Fruit fly (Drosophila melanogaster) whole organism, larva: ENCODE measurements around the gene Grip84.

Experiments
- noc ChIP-seq: fragments of 200-800 bp; sonication (Bioruptor generic); optimal IDR thresholded peaks from 3 replicates; lab custom pipeline; 2019; ENCODE audit warnings: missing biosample characterization, mild to moderate bottlenecking, missing genetic modification characterization, moderate library complexity

Grip84 gene

DNA sequence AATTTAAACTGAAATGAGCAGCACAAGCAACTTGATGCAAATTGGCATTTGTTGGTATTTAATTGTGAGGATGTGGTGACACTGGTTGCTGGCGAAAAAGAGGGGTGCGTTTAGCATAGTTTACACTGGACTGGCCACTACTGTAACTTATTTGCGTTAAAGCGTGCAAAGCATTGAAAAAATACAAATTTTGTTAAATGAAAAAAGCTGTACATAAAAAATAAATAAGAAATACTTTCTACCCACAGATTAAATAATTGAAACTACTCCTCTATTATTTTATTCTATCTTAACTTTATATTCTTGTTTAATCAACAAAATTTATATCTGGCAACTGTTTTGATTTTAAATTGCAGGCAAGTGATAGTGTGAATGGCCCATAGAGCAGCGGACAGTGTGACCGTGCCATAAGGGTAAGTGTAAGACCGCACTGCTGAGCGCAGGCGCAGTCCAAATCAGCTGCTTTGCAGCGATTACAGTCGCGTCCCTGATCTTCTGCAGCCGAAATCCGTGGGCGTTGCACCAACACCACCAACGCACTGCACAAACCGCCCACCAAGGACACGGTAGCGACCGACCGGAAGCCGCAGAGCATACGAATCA lies at the start of gene Grip84, which contains the start of gene car:
Gene Grip84, minus strand, starts transcription at position 51 of the 603 bp plus-strand sequence.
Gene car, plus strand, starts transcription at position 306 of the 603 bp plus-strand sequence.
- no peak for TF ChIP-seq noc (tag; lab: Kevin White, UChicago)

DNA sequence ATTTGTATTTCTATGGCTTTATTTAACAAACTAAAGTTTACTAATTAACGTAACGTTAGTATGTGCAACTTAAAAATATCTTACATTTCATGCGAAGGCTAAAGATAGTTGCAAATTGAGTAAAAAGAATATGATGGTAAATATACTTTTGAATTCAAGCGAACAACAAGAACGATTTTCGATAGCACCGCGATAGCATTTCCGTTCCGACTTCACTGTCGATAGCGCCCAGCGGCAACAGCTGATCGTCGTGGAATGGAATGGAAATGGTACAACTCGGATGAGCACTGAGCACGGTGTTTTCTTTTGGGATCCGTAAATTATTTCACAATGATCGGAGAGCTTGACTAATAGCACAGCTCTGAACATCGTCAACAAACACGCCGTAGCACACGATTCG lies 47.9 kb upstream of the Grip84 start:
- TF ChIP-seq noc (tag; lab: Kevin White, UChicago), result no peak

DNA sequence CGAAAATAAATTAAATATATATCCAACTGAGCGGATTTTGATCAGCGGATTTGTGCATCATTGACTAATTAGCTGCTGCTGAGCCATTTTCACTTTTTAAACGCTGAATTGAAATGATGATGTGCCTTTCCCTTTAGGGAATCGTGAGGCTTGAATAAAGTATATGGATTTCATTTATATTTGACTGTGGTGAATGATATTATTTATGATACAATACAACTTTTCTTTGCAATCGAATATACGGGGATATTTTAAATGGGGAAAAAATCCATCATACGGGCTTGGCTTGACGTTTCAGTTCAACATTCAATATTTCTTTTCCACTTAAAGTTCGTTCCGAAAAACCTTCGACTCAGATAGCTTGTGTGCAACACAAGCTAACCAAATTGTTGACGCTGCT lies 45.7 kb upstream of the Grip84 start, which contains the start of the genes Shawn and Tyler:
Gene Shawn, plus strand, starts transcription at position 301 of the 400 bp plus-strand sequence.
Gene Tyler, plus strand, starts transcription at position 301 of the 400 bp plus-strand sequence.
- no peak for TF ChIP-seq noc (tag; lab: Kevin White, UChicago)

DNA sequence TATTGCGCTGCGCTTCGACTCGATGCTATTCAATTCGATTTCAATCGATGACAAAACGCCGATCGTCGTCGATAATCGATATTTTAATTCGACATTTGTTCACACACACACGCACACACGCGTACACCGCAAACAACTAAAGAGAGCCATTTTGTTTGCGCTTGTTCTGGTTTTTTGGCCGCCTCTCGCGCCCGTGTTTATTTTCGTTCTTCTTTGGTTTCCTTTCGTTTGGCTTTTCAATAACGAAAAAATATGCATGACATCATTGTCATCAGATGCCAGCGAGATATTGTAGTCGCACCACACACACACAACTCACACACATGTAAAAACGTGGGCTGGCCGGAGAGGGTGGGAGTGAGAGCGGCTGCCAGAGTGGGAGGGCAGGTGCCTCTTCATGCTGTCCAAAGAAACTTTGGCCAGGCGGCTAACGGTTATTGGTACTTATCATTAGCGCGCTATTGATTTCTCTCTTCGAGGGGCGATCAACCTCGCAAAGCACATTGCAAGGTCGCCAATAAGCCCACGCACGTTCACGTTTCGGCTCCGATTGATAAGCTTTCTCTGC lies 42.6 kb upstream of the Grip84 start:
- peak; percentile 57 for TF ChIP-seq noc (tag; lab: Kevin White, UChicago)

DNA sequence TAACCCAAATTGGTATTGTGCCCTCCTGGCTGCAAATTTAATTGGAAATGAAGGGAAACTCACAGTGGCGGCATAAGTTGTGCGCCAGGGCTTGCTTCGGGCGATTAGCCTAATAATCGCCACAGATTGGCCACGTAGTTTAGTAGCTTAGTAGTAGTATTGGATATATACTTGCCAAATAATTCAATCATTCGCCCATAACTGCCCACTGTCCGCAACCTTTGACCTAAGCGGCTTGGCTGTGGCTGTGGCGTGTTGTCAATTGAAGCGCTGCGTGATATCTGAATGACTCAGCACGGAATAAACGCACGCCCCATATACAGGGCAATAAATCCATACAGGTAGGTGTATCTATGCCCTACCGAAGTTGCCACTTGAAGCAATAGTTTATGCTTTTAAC lies 41.4 kb upstream of the Grip84 start:
- TF ChIP-seq noc (tag; lab: Kevin White, UChicago), result no peak

DNA sequence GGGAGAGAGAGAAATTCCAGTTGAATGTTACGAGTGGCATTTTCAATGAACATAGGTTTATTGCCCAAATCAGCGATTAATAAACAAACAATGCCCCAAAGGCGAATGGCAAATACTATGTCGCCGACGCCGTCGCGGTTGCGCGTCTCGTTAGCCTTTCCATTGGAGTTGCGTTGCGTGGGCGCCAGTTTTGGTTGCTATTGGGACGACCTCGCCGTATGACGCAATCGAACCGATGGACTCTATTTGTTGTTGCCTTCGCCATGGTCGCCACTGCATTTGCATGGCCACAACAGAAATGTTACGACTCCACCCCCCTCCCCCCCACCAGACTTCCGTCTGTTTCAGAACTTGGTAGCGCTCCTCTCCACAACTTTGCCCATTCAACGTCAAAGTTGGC lies 41.0 kb upstream of the Grip84 start:
- no peak for TF ChIP-seq noc (tag; lab: Kevin White, UChicago)

DNA sequence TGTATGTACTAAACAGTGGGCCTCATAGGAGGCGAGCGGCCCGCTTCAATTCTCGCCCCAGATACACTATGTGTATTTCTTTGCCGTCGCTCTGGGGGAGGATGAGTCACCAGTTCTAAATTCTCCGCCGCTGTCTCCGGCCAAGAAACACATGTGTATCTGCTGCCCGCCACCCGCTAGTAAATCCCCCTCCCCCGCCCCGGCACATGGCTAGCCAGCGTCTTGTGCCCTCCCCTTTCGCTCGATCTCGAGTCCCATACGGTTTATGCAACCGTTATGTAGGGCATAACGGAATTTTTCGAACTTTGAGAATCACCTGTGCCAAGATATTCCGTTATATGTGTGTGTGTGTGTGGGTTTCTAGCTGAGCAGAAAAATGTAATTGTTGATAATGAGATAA lies 40.4 kb upstream of the Grip84 start:
- TF ChIP-seq noc (tag; lab: Kevin White, UChicago), result no peak

DNA sequence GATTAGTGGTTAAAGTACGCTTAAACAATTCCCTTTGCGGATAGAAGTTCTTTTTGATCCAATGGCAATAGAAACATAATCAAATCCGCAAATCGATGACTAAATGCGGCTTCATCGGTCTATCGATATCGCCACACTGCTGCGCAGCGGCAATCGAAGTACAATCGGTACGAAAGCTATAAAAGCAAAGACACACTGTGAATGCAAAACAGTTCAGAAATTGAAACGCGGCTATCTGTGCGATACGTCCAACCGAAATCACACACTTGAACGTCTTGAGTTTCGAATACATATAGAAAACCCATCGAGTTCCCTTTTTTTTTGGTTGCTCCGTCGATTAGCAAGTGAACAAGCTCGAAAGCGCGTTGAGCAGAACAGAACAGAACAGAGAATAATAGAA lies 39.4 kb upstream of the Grip84 start, which contains the start of gene CG14207:
Gene CG14207, plus strand, starts transcription at position 203 of the 400 bp plus-strand sequence.
- peak; percentile 44 for TF ChIP-seq noc (tag; lab: Kevin White, UChicago)

DNA sequence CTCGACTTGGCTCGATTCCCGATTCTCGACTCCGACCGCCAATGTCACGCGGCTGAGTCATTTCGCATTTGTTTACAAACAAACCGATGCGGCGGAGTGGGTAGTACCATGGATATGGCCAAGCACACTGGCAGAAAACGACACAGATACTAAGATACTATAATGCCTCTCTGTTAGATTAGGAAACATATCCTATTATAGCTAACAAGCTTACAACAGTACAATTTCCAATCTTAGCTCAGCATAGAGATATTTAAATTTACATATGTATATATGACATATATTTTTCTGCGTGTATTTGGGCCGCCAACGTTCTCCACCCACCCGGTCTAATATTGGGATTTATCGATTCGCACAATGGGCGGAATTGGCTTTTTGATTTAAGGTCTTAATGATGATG lies 38.4 kb upstream of the Grip84 start:
- TF ChIP-seq noc (tag; lab: Kevin White, UChicago), result peak; percentile 66

DNA sequence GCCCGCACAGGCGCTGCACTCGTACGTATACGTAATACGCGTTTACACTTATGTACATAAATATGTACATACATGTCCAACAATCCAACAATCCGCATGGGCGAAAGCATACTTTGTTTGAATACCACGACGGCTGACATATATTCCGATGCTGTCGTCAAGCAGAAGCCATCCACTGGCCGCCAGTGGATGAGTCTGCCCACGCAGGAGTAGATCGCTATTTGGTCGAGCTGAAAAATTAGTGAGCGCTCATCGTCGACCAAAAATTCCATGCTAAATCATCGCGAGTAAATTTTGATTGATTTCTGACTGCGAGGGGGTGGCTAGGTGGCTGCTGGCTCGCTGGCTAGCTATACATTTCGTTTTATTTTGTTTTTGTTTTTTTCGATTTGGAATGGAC lies 36.9 kb upstream of the Grip84 start:
- no peak for TF ChIP-seq noc (tag; lab: Kevin White, UChicago)

DNA sequence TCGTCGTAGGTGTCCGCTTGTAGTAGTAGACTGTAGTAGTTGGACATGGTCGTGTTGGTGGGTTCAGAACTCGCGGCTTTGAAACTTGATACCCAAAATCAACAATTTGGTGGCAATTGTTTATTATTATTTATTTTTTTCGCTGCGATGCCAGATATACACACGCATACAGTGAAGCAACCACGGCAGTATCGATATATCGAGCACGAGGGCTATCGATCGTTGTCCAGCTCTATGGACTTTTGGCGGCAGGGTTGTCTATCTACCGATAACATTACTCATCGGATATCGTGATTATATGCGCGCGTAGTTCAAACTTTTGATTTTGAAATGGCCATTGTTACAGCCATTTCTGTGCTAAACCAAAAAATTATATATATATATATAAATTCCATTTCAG lies 36.1 kb upstream of the Grip84 start, which contains the start of gene CG14220:
Gene CG14220, minus strand, starts transcription at position 208 of the 400 bp plus-strand sequence.
- no peak for TF ChIP-seq noc (tag; lab: Kevin White, UChicago)

DNA sequence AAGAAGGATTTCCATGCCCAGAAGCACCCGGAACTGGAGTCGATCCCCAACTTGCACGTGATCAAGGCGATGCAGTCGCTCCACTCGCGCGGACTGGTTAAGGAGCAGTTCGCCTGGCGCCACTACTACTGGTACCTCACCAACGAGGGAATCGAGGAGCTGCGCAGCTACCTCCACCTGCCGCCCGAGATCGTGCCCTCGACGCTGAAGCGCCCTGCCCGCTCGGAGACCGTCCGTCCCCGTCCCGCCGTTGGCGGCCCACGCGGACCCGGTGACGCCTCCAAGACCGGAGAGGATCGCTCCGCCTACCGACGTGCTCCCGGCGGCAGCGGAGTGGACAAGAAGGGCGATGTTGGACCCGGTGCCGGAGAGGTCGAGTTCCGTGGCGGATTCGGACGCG lies 32.9 kb upstream of the Grip84 start:
- no peak for TF ChIP-seq noc (tag; lab: Kevin White, UChicago)

DNA sequence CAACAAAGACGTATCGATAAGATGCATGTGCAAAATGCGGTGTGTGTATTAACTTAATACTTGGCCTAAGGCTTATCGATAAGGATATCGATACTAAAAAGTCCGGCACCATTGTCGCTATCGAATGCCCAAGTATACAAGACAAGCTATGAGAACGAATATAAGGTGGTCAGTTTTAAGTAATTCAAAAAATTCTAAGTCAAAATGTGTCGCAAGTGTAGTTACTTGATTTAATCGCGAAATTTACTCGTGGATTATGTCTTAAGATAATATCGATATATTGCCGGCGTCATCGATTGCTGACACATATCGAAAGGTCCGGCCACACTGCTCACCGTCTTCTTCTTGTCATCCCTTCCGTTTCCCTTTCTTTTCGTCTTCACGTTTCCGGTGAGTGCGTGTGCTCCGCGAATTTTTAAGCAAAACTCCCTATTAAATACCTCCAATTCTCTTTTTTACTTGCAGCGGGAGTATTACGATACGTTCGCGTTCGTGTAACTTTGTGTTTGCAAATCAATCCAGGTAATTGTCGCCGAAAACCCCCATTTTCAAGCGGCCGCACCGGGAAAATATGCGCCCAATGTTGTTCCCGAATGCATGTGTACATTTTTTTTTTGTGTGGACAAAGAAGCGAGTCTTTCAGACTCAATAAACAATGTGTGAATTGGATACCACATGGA lies 32.3 kb upstream of the Grip84 start, which contains the start of gene RpS10b:
Gene RpS10b, plus strand, starts transcription at position 348 of the 680 bp plus-strand sequence.
- TF ChIP-seq noc (tag; lab: Kevin White, UChicago), result peak; percentile 74

DNA sequence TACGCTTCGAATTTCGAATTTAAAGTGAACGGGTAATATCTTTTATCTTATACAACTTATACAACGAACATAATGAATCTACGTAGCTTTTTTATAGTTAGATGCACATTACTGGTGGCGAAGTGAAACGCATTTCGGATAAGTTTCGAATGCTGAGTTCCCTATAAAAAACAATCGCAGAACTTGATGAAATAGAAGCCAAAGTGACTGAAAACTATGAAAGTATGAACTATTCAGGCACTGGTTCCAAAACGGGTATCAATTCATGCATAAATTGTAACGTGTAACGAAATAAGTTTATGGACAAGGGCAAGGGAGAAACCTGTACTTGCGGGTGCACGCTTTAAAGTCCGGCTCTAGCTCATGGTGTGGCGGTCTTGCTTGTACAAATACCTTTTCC lies 30.3 kb upstream of the Grip84 start:
- no peak for TF ChIP-seq noc (tag; lab: Kevin White, UChicago)

DNA sequence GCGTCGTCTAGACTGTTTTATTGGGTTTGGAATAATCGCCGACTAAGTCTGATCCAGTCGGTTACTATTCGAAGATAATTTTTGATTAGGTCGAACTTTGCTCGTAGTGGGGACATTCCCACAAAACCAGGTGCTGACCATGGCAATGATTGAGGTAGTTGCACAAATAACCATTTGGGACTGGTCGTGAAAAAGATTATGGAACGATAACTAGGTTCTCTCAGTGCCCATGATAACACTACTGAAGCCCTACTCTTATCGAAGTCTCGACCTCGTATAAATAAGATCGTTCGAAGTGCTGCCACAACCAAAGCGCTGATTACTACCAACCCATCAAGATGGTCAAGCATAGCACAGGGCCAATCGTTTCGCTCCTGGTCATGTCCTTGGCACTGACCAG lies 26.7 kb upstream of the Grip84 start, which contains the start of gene CG14205:
Gene CG14205, plus strand, starts transcription at position 301 of the 400 bp plus-strand sequence.
- no peak for TF ChIP-seq noc (tag; lab: Kevin White, UChicago)

DNA sequence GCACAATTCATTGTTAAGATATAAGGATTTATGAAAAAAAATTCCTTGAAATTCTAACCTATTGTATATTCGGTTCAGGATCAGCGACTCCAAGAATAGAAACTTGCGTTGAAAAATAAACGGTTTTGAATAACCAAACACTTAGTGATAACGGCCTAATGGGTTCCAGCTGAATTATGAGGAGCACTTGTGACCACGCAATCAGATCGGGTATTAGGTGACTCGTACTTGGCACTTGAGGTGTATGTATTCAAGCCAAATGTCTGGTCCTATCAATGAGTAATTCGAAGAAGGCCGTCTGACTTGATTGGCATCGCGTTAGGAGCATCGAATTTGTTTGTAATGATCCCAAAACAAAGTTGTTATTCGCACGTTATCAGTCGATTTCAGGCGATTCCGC lies 25.0 kb upstream of the Grip84 start:
- no peak for TF ChIP-seq noc (tag; lab: Kevin White, UChicago)
